Worm (Caenorhabditis elegans) whole organism, L3 larva: ENCODE results near the gene lgc-55.

Experiments
- ama-1 ChIP-seq: fragments of 150-350 bp; optimal IDR thresholded peaks from 2 replicates; lab custom pipeline; 2018
- ceh-9 ChIP-seq: sonication (generic microtip); optimal IDR thresholded peaks from 2 replicates; lab custom pipeline; 2018; ENCODE audit warnings: missing biosample characterization, missing genetic modification characterization
- elt-3 ChIP-seq, 3 experiments: fragments of 150-350 bp in 1 of 3; sonication (generic microtip) in 2 of 3; optimal IDR thresholded peaks; 2 replicates in 2 of 3; 4 replicates in 1 of 3; lab custom pipeline; 2014 to 2017; ENCODE audit warnings: missing biosample characterization in 3 of 3, missing genetic modification characterization in 3 of 3
- fos-1 ChIP-seq: fragments of 150-350 bp; optimal IDR thresholded peaks from 2 replicates; lab custom pipeline; 2014; ENCODE audit warnings: missing biosample characterization, missing genetic modification characterization
- lin-39 ChIP-seq: fragments of 150-350 bp; optimal IDR thresholded peaks from 2 replicates; lab custom pipeline; 2018; ENCODE audit warnings: missing biosample characterization, missing genetic modification reagents, missing genetic modification characterization
- nhr-25 ChIP-seq: sonication (generic microtip); optimal IDR thresholded peaks from 2 replicates; lab custom pipeline; 2017; ENCODE audit warnings: missing biosample characterization, missing genetic modification characterization
- nhr-67 ChIP-seq: fragments of 150-350 bp; optimal IDR thresholded peaks from 2 replicates; lab custom pipeline; 2014; ENCODE audit warnings: missing biosample characterization, missing genetic modification characterization
- nhr-76 ChIP-seq: fragments of 150-350 bp; sonication (generic microtip); optimal IDR thresholded peaks from 5 replicates; lab custom pipeline; 2014; ENCODE audit warnings: missing biosample characterization, missing genetic modification characterization
- nhr-77 ChIP-seq: fragments of 150-350 bp; optimal IDR thresholded peaks from 2 replicates; lab custom pipeline; 2014; ENCODE audit warnings: missing biosample characterization, missing genetic modification characterization
- snpc-4 ChIP-seq: fragments of 150-350 bp; optimal IDR thresholded peaks from 2 replicates; lab custom pipeline; 2014; ENCODE audit warnings: missing biosample characterization, missing genetic modification characterization
- zag-1 ChIP-seq: fragments of 150-350 bp; optimal IDR thresholded peaks from 2 replicates; lab custom pipeline; 2014; ENCODE audit warnings: missing biosample characterization, missing genetic modification characterization
- ztf-11 ChIP-seq: fragments of 150-350 bp; optimal IDR thresholded peaks from 2 replicates; lab custom pipeline; 2014; ENCODE audit warnings: missing biosample characterization, missing genetic modification characterization

- TF ChIP-seq nhr-77 (tag; lab: Kevin White, UChicago) (no peak), snpc-4 (no peak), elt-3 (tag; optimal IDR thresholded peaks at IDR 0.05; lab: Kevin White, UChicago) (no peak), lin-39 (tag; lab: Kevin White, UChicago) (no peak), nhr-76 (tag; lab: Kevin White, UChicago) (no peak), nhr-67 (tag; lab: Kevin White, UChicago) (no peak), ama-1 (no peak), fos-1 (tag; lab: Kevin White, UChicago) (no peak), nhr-25 (no peak), zag-1 (no peak), ceh-9 (tag; lab: Kevin White, UChicago) (no peak), ztf-11 (no peak)
Measured at ce11 chrV:19994093-19994492, 28.8 kb upstream of the lgc-55 start, which contains the start of gene Y60A3A.25.
